Worm (Caenorhabditis elegans): ENCODE data around the gene nhr-145.
"Not testable (repeated sequence)": the region's sequence is repeated elsewhere in the genome, so short reads cannot be mapped to it uniquely, and the experiment has no call there.

DNA sequence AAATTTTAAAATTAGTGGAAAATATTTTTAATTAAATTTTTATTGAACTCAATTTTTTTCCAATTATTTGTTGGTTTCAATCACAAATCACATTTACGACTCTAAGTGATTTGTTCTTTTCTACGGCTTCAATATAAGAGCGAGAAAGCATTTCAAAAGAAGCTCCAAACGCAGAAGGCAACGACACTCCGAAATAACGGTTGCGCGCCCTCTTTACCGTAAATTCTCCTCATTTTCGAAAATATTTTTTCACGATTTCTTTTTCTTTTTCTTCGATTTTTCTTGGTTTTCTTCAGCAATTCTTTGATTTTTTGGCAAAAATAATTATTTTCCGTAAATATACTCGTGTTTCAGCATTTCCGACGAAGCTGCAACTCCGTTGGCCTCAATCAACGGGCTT, 7.0 kb downstream of the nhr-145 start:
- not testable (repeated sequence) for TF ChIP-seq unc-62 (GFP tag; optimal IDR thresholded peaks at IDR 0.05 in 1 of 2); unc-62 (tag; optimal IDR thresholded peaks at IDR 0.05); nhr-10 (tag; optimal IDR thresholded peaks at IDR 0.05); nhr-11 (tag; optimal IDR thresholded peaks at IDR 0.05); lin-29 (GFP tag; IDR thresholded peaks at IDR 0.05); pha-4 (GFP tag; IDR thresholded peaks at IDR 0.05); pha-4 (tag; optimal IDR thresholded peaks at IDR 0.05); nhr-102 (tag; optimal IDR thresholded peaks at IDR 0.05); jun-1 (tag; optimal IDR thresholded peaks at IDR 0.05)

All from whole organism, L4 larva.